Worm (Caenorhabditis elegans) whole organism, midembryonic: ENCODE results near the gene C47E8.3.

ENCODE experiments used
- T22C8.4 ChIP-seq: fragments of 200-800 bp; sonication (Bioruptor generic); IDR thresholded peaks from 2 replicates; pipeline ENCODE4 v1.3.6; 2022; ENCODE audit warnings: missing genetic modification characterization, missing compliant biosample characterization
- cog-1 ChIP-seq: sonication (generic microtip); optimal IDR thresholded peaks from 2 replicates; lab custom pipeline; 2016; ENCODE audit warnings: missing genetic modification characterization, missing compliant biosample characterization
- flt-1 ChIP-seq: fragments of 200-800 bp; sonication (Bioruptor generic); IDR thresholded peaks from 2 replicates; pipeline ENCODE4 v1.3.6; 2022; ENCODE audit warnings: missing genetic modification characterization, missing compliant biosample characterization
- klf-2 ChIP-seq: fragments of 200-800 bp; sonication (Bioruptor generic); conservative IDR thresholded peaks from 2 replicates; pipeline ENCODE4 v1.3.6; 2022; ENCODE audit warnings: missing genetic modification reagents, missing genetic modification characterization, missing compliant biosample characterization
- med-1 ChIP-seq: sonication (generic microtip); optimal IDR thresholded peaks from 2 replicates; lab custom pipeline; 2017; ENCODE audit warnings: missing genetic modification characterization, mild to moderate bottlenecking, missing compliant biosample characterization, antibody characterized with exemption, missing genetic modification reagents; ENCODE audit not compliant: insufficient read depth
- ref-1 ChIP-seq: fragments of 200-800 bp; sonication (Bioruptor generic); conservative IDR thresholded peaks from 2 replicates; pipeline ENCODE4 v1.3.6; 2022; ENCODE audit warnings: missing genetic modification reagents, missing genetic modification characterization, missing compliant biosample characterization
- tab-1 ChIP-seq: fragments of 200-800 bp; sonication (Bioruptor generic); IDR thresholded peaks from 2 replicates; pipeline ENCODE4 v1.3.6; 2022; ENCODE audit warnings: missing genetic modification characterization, missing compliant biosample characterization
- ztf-23 ChIP-seq: fragments of 200-800 bp; sonication (Bioruptor generic); IDR thresholded peaks from 2 replicates; pipeline ENCODE4 v1.3.6; 2022; ENCODE audit warnings: missing genetic modification reagents, missing genetic modification characterization, missing compliant biosample characterization
- ztf-29 ChIP-seq: fragments of 200-800 bp; sonication (Bioruptor generic); IDR thresholded peaks from 2 replicates; pipeline ENCODE4 v1.3.6; 2022; ENCODE audit warnings: missing genetic modification reagents, missing genetic modification characterization, missing compliant biosample characterization

ce11 chrV:14678298-14678697 is 1.8 kb upstream of the C47E8.3 start:
- TF ChIP-seq T22C8.4 (no peak), ztf-29 (GFP tag; lab: Robert Waterston, UW) (no peak), ref-1 (GFP tag; lab: Robert Waterston, UW) (no peak), med-1 (no peak), flt-1 (no peak), cog-1 (no peak), klf-2 (GFP tag; lab: Robert Waterston, UW) (no peak), tab-1 (GFP tag; lab: Robert Waterston, UW) (no peak), ztf-23 (no peak)
